Worm (Caenorhabditis elegans) whole organism, young adult: Measurements from ENCODE around the gene swt-5.
A peak's percentile ranks its signal among the peaks of the same experiment; 100 is the strongest.

Experiments
- B0019.2 ChIP-seq: fragments of 200-800 bp; sonication (Bioruptor generic); conservative IDR thresholded peaks from 2 replicates; pipeline ENCODE4 v1.3.6; 2022; ENCODE audit warnings: missing genetic modification reagents, missing genetic modification characterization, missing compliant biosample characterization
- B0035.1 ChIP-seq: sonication (generic microtip); optimal IDR thresholded peaks from 2 replicates; lab custom pipeline; 2016; ENCODE audit warnings: missing genetic modification characterization, mild to moderate bottlenecking, missing compliant biosample characterization, missing genotype, missing genetic modification reagents
- B0261.1 ChIP-seq: sonication (generic microtip); optimal IDR thresholded peaks from 2 replicates; lab custom pipeline; 2016; ENCODE audit warnings: mild to moderate bottlenecking, missing genetic modification characterization, moderate library complexity, missing compliant biosample characterization
- F33H1.4 ChIP-seq: fragments of 200-800 bp; sonication (Bioruptor generic); IDR thresholded peaks from 2 replicates; pipeline ENCODE4 v1.3.6; 2022; ENCODE audit warnings: missing genetic modification reagents, missing genetic modification characterization, missing compliant biosample characterization
- F55B11.4 ChIP-seq: sonication (generic microtip); optimal IDR thresholded peaks from 2 replicates; lab custom pipeline; 2016; ENCODE audit warnings: missing compliant biosample characterization, missing genetic modification characterization, borderline replicate concordance; ENCODE audit not compliant: insufficient read depth
- T07F8.4 ChIP-seq: sonication (generic microtip); optimal IDR thresholded peaks from 2 replicates; lab custom pipeline; 2016; ENCODE audit warnings: mild to moderate bottlenecking, missing genetic modification characterization, moderate library complexity, missing compliant biosample characterization
- Y53F4B.3 ChIP-seq: fragments of 200-800 bp; sonication (Bioruptor generic); IDR thresholded peaks from 2 replicates; pipeline ENCODE4 v1.3.6; 2022; ENCODE audit warnings: missing genetic modification reagents, missing genetic modification characterization, missing compliant biosample characterization
- Y95B8A.8 ChIP-seq: fragments of 200-800 bp; sonication (Bioruptor generic); IDR thresholded peaks from 2 replicates; pipeline ENCODE4 v1.3.6; 2022; ENCODE audit warnings: missing genetic modification reagents, missing genetic modification characterization, missing compliant biosample characterization
- ZK185.1 ChIP-seq: sonication (generic microtip); optimal IDR thresholded peaks from 2 replicates; lab custom pipeline; 2016; ENCODE audit warnings: mild to moderate bottlenecking, missing genetic modification characterization, missing compliant biosample characterization; ENCODE audit not compliant: poor library complexity, severe bottlenecking
- akir-1 ChIP-seq: fragments of 200-800 bp; sonication (Bioruptor generic); optimal IDR thresholded peaks from 2 replicates; lab custom pipeline; 2018; ENCODE audit warnings: mild to moderate bottlenecking, missing genetic modification characterization, moderate library complexity, missing compliant biosample characterization
- ama-1 ChIP-seq, 3 experiments: fragments of 150-350 bp in 1 of 3; sonication (generic microtip) in 2 of 3; optimal IDR thresholded peaks; 2 replicates each; lab custom pipeline; 2014 to 2018; ENCODE audit warnings: missing biosample characterization in 2 of 3, missing genetic modification characterization in 2 of 3, missing genetic modification reagents in 2 of 3
- aptf-2 ChIP-seq: fragments of 200-800 bp; sonication (Bioruptor generic); conservative IDR thresholded peaks from 2 replicates; pipeline ENCODE4 v1.3.6; 2022; ENCODE audit warnings: missing genetic modification reagents, missing genetic modification characterization, missing compliant biosample characterization
- aptf-3 ChIP-seq: fragments of 200-800 bp; sonication (Bioruptor generic); IDR thresholded peaks from 2 replicates; pipeline ENCODE4 v1.3.6; 2022; ENCODE audit warnings: missing genetic modification characterization, missing compliant biosample characterization
- athp-1 ChIP-seq: sonication (generic microtip); optimal IDR thresholded peaks from 2 replicates; lab custom pipeline; 2017; ENCODE audit warnings: mild to moderate bottlenecking, missing genetic modification characterization, missing compliant biosample characterization
- attf-3 ChIP-seq: fragments of 200-800 bp; sonication (Bioruptor generic); conservative IDR thresholded peaks from 2 replicates; pipeline ENCODE4 v1.3.6; 2022; ENCODE audit warnings: missing genetic modification reagents, missing genetic modification characterization, missing compliant biosample characterization
- attf-6 ChIP-seq: fragments of 200-800 bp; sonication (Bioruptor generic); IDR thresholded peaks from 2 replicates; pipeline ENCODE4 v1.3.6; 2022; ENCODE audit warnings: missing genetic modification reagents, missing genetic modification characterization, missing compliant biosample characterization
- ccch-3 ChIP-seq: fragments of 200-800 bp; sonication (Bioruptor generic); optimal IDR thresholded peaks from 2 replicates; lab custom pipeline; 2018; ENCODE audit warnings: mild to moderate bottlenecking, missing genetic modification characterization, missing compliant biosample characterization
- ceh-79 ChIP-seq: sonication (generic microtip); optimal IDR thresholded peaks from 2 replicates; lab custom pipeline; 2017; ENCODE audit warnings: mild to moderate bottlenecking, missing genetic modification characterization, missing compliant biosample characterization
- ceh-91 ChIP-seq: fragments of 200-800 bp; sonication (Bioruptor generic); IDR thresholded peaks from 2 replicates; pipeline ENCODE4 v1.3.6; 2022; ENCODE audit warnings: missing genetic modification reagents, missing genetic modification characterization, missing compliant biosample characterization
- chd-7 ChIP-seq: sonication (generic microtip); optimal IDR thresholded peaks from 2 replicates; lab custom pipeline; 2016; ENCODE audit warnings: mild to moderate bottlenecking, missing genetic modification characterization, moderate library complexity, missing compliant biosample characterization
- dox-1 ChIP-seq: fragments of 200-800 bp; sonication (Bioruptor generic); IDR thresholded peaks from 2 replicates; pipeline ENCODE4 v1.3.6; 2022; ENCODE audit warnings: missing genetic modification reagents, missing genetic modification characterization, missing compliant biosample characterization
- dpff-1 ChIP-seq: sonication (generic microtip); optimal IDR thresholded peaks from 2 replicates; lab custom pipeline; 2017; ENCODE audit warnings: mild to moderate bottlenecking, missing genetic modification characterization, missing compliant biosample characterization
- dpl-1 ChIP-seq: fragments of 150-350 bp; optimal IDR thresholded peaks from 2 replicates; lab custom pipeline; 2014; ENCODE audit warnings: missing biosample characterization, missing genetic modification reagents, missing genetic modification characterization
- efl-1 ChIP-seq: fragments of 150-350 bp; optimal IDR thresholded peaks from 2 replicates; lab custom pipeline; 2014; ENCODE audit warnings: missing biosample characterization, missing genetic modification reagents, missing genetic modification characterization
- egrh-3 ChIP-seq: fragments of 200-800 bp; sonication (Bioruptor generic); IDR thresholded peaks from 2 replicates; pipeline ENCODE4 v1.3.6; 2022; ENCODE audit warnings: missing genetic modification reagents, missing genetic modification characterization, missing compliant biosample characterization
- hmg-1.2 ChIP-seq: fragments of 200-800 bp; sonication (Bioruptor generic); IDR thresholded peaks from 2 replicates; pipeline ENCODE4 v1.3.6; 2022; ENCODE audit warnings: missing genetic modification reagents, missing genetic modification characterization, missing compliant biosample characterization
- hrde-1 ChIP-seq: sonication (generic microtip); optimal IDR thresholded peaks from 2 replicates; lab custom pipeline; 2016; ENCODE audit warnings: missing genetic modification characterization, mild to moderate bottlenecking, missing compliant biosample characterization, moderate library complexity, missing genotype, missing genetic modification reagents, borderline replicate concordance
- let-526 ChIP-seq: fragments of 200-800 bp; sonication (Bioruptor generic); IDR thresholded peaks from 2 replicates; pipeline ENCODE4 v1.3.6; 2022; ENCODE audit warnings: missing genetic modification reagents, missing genetic modification characterization, missing compliant biosample characterization
- let-607 ChIP-seq, 2 experiments: fragments of 200-800 bp in 1 of 2; sonication (Bioruptor generic) in 1 of 2; sonication (generic microtip) in 1 of 2; optimal IDR thresholded peaks; 2 replicates each; lab custom pipeline; 2016 to 2018; ENCODE audit warnings: mild to moderate bottlenecking in 2 of 2, missing compliant biosample characterization in 2 of 2, missing genetic modification characterization in 2 of 2, moderate library complexity in 2 of 2, missing genotype in 1 of 2
- lsl-1 ChIP-seq: fragments of 200-800 bp; sonication (Bioruptor generic); optimal IDR thresholded peaks from 2 replicates; lab custom pipeline; 2018; ENCODE audit warnings: mild to moderate bottlenecking, missing genetic modification characterization, moderate library complexity, missing compliant biosample characterization
- madf-10 ChIP-seq: sonication (generic microtip); optimal IDR thresholded peaks from 2 replicates; lab custom pipeline; 2016; ENCODE audit warnings: mild to moderate bottlenecking, missing genetic modification characterization, missing compliant biosample characterization
- madf-8 ChIP-seq: fragments of 200-800 bp; sonication (Bioruptor generic); conservative IDR thresholded peaks from 2 replicates; pipeline ENCODE4 v1.3.6; 2022; ENCODE audit warnings: missing genetic modification reagents, missing genetic modification characterization, missing compliant biosample characterization
- mcd-1 ChIP-seq: fragments of 200-800 bp; sonication (Bioruptor generic); IDR thresholded peaks from 2 replicates; pipeline ENCODE4 v1.3.6; 2022; ENCODE audit warnings: missing genetic modification reagents, missing genetic modification characterization, missing compliant biosample characterization
- nhr-179 ChIP-seq: sonication (generic microtip); optimal IDR thresholded peaks from 2 replicates; lab custom pipeline; 2016; ENCODE audit warnings: mild to moderate bottlenecking, missing genetic modification characterization, missing compliant biosample characterization
- nhr-90 ChIP-seq: sonication (generic microtip); optimal IDR thresholded peaks from 2 replicates; lab custom pipeline; 2016; ENCODE audit warnings: missing genotype, mild to moderate bottlenecking, missing genetic modification characterization, missing compliant biosample characterization
- pbrm-1 ChIP-seq: fragments of 200-800 bp; sonication (Bioruptor generic); IDR thresholded peaks from 2 replicates; pipeline ENCODE4 v1.3.6; 2022; ENCODE audit warnings: missing genetic modification reagents, missing genetic modification characterization, missing compliant biosample characterization
- rec-8 ChIP-seq, 2 experiments: sonication (generic microtip); optimal IDR thresholded peaks; 2 replicates each; lab custom pipeline; 2016; ENCODE audit warnings: mild to moderate bottlenecking in 2 of 2, missing genetic modification characterization in 2 of 2, missing genetic modification reagents in 2 of 2, missing genotype in 2 of 2, missing biosample characterization in 1 of 2, missing compliant biosample characterization in 1 of 2, moderate library complexity in 1 of 2
- rpc-1 ChIP-seq, 2 experiments: fragments of 150-350 bp in 1 of 2; sonication (generic microtip) in 1 of 2; optimal IDR thresholded peaks; 2 replicates each; lab custom pipeline; 2014 to 2018; ENCODE audit warnings: missing biosample characterization in 1 of 2, missing genetic modification characterization in 1 of 2, missing genetic modification reagents in 1 of 2, missing genotype in 1 of 2
- snpc-3.4 ChIP-seq: sonication (generic microtip); optimal IDR thresholded peaks from 2 replicates; lab custom pipeline; 2017; ENCODE audit warnings: missing genetic modification characterization, mild to moderate bottlenecking, missing compliant biosample characterization, antibody characterized with exemption, moderate library complexity, missing genotype, missing genetic modification reagents
- sptf-2 ChIP-seq: fragments of 200-800 bp; sonication (Bioruptor generic); optimal IDR thresholded peaks from 2 replicates; lab custom pipeline; 2018; ENCODE audit warnings: mild to moderate bottlenecking, missing genetic modification characterization, missing compliant biosample characterization
- tbx-9 ChIP-seq: sonication (generic microtip); optimal IDR thresholded peaks from 2 replicates; lab custom pipeline; 2016; ENCODE audit warnings: borderline replicate concordance, missing genetic modification characterization, inconsistent platforms, missing compliant biosample characterization
- zfh-2 ChIP-seq: fragments of 200-800 bp; sonication (Bioruptor generic); conservative IDR thresholded peaks from 2 replicates; pipeline ENCODE4 v1.3.6; 2022; ENCODE audit warnings: missing genetic modification reagents, missing genetic modification characterization, missing compliant biosample characterization
- ztf-18 ChIP-seq: sonication (generic microtip); optimal IDR thresholded peaks from 2 replicates; lab custom pipeline; 2016; ENCODE audit warnings: missing genotype, mild to moderate bottlenecking, missing genetic modification characterization, missing compliant biosample characterization
- ztf-22 ChIP-seq: fragments of 200-800 bp; sonication (Bioruptor generic); optimal IDR thresholded peaks from 2 replicates; lab custom pipeline; 2018; ENCODE audit warnings: mild to moderate bottlenecking, missing genetic modification characterization, moderate library complexity, missing compliant biosample characterization
- ztf-28 ChIP-seq: fragments of 200-800 bp; sonication (Bioruptor generic); IDR thresholded peaks from 2 replicates; pipeline ENCODE4 v1.3.6; 2022; ENCODE audit warnings: missing genetic modification reagents, missing genetic modification characterization, missing compliant biosample characterization
- ztf-3 ChIP-seq: fragments of 200-800 bp; sonication (Bioruptor generic); optimal IDR thresholded peaks from 2 replicates; lab custom pipeline; 2018; ENCODE audit warnings: mild to moderate bottlenecking, missing genetic modification characterization, missing compliant biosample characterization
- ztf-6 ChIP-seq: fragments of 200-800 bp; sonication (Bioruptor generic); IDR thresholded peaks from 2 replicates; pipeline ENCODE4 v1.3.6; 2022; ENCODE audit warnings: missing genetic modification reagents, missing genetic modification characterization, missing compliant biosample characterization

swt-5 gene

DNA sequence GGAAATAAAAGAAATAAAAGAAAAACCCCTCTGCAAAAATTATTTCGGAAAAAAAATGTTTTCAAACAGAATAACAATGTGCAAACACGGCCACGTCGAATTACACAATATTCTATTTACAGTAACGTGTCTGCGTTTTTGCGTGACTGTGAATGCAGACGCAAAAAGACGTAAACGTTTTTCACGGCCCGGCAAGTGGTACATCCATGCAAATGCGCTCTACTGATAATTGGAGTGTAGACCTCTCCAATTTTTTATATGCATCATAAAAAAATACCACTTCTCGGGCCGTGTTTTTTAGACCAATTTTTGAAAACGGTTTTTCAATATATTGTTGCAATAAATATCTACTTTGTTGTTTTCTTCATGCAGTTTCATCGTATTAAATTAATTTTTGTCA is 48.3 kb downstream of the swt-5 start, which contains the start of gene nstp-10 (continued):
- TF ChIP-seq F33H1.4 (GFP tag; lab: Robert Waterston, UW), result peak; percentile 74
- no peak for TF ChIP-seq ztf-22
- TF ChIP-seq sptf-2, result peak; percentile 50
- TF ChIP-seq ceh-91 (GFP tag; lab: Robert Waterston, UW), result peak; percentile 96
- TF ChIP-seq hrde-1, result peak; percentile 26
- TF ChIP-seq efl-1, result peak; percentile 88
- TF ChIP-seq ztf-18 (tag; lab: Kevin White, UChicago), result peak; percentile 85
- peak; percentile 83 for TF ChIP-seq Y53F4B.3 (GFP tag; lab: Robert Waterston, UW)
- TF ChIP-seq B0261.1 (tag; lab: Kevin White, UChicago), result no peak
- TF ChIP-seq Y95B8A.8, result peak; percentile 91
- TF ChIP-seq hmg-1.2, result peak; percentile 69
- TF ChIP-seq let-607 (tag; optimal IDR thresholded peaks at IDR 0.05; lab: Kevin White, UChicago), result no peak
- no peak for TF ChIP-seq T07F8.4 (tag; lab: Kevin White, UChicago)
- peak; percentile 95 for TF ChIP-seq mcd-1
- TF ChIP-seq madf-8 (GFP tag; lab: Robert Waterston, UW), result peak; percentile 91
- TF ChIP-seq attf-3 (GFP tag; lab: Robert Waterston, UW), result 0 out of 2 replicates have a peak, but pooled peaks have one; percentile 43
- TF ChIP-seq dpff-1 (tag; lab: Kevin White, UChicago), result no peak
- TF ChIP-seq dpl-1 (GFP tag; lab: Kevin White, UChicago), result peak; percentile 79
- TF ChIP-seq egrh-3, result no peak
- TF ChIP-seq ZK185.1 (tag; lab: Kevin White, UChicago), result peak; percentile 49
- no peak for TF ChIP-seq zfh-2
- TF ChIP-seq rec-8 (tag; optimal IDR thresholded peaks at IDR 0.05; lab: Kevin White, UChicago), result peak in 1 of 2 experiments; percentile 51
- peak; percentile 88 for TF ChIP-seq athp-1 (tag; lab: Kevin White, UChicago)
- peak; percentile 77; the same call in 1 of the 2 replicates for TF ChIP-seq ztf-28 (GFP tag; lab: Robert Waterston, UW)
- peak; percentile 97 for TF ChIP-seq dox-1 (GFP tag; lab: Robert Waterston, UW)
- no peak for TF ChIP-seq aptf-3 (GFP tag; lab: Robert Waterston, UW)
- no peak for TF ChIP-seq nhr-179 (tag; lab: Kevin White, UChicago)
- TF ChIP-seq ztf-3 (GFP tag; lab: Kevin White, UChicago), result no peak
- no peak for TF ChIP-seq let-526
- peak; percentile 88 for TF ChIP-seq snpc-3.4 (tag; lab: Kevin White, UChicago)
- TF ChIP-seq chd-7 (tag; lab: Kevin White, UChicago), result no peak
- peak; percentile 98 for TF ChIP-seq B0019.2 (GFP tag; lab: Robert Waterston, UW)
- no peak for TF ChIP-seq rpc-1 (optimal IDR thresholded peaks at IDR 0.05; lab: Kevin White, UChicago)
- no peak for TF ChIP-seq rpc-1 (tag; optimal IDR thresholded peaks at IDR 0.05; lab: Kevin White, UChicago)
- no peak for TF ChIP-seq ama-1 (optimal IDR thresholded peaks at IDR 0.05; lab: Kevin White, UChicago)
- no peak for TF ChIP-seq ama-1 (GFP tag; optimal IDR thresholded peaks at IDR 0.05; lab: Kevin White, UChicago)
- TF ChIP-seq ztf-6 (GFP tag; lab: Robert Waterston, UW), result no peak
- peak; percentile 98 for TF ChIP-seq lsl-1 (GFP tag; lab: Kevin White, UChicago)
- TF ChIP-seq akir-1 (GFP tag; lab: Kevin White, UChicago), result no peak
- TF ChIP-seq ccch-3 (GFP tag; lab: Kevin White, UChicago), result no peak
- no peak for TF ChIP-seq ceh-79 (tag; lab: Kevin White, UChicago)
- no peak for TF ChIP-seq F55B11.4 (tag; lab: Kevin White, UChicago)
- TF ChIP-seq madf-10 (tag; lab: Kevin White, UChicago), result no peak
- TF ChIP-seq aptf-2 (GFP tag; lab: Robert Waterston, UW), result 0 out of 2 replicates have a peak, but pooled peaks have one; percentile 39
- peak; percentile 61 for TF ChIP-seq attf-6 (GFP tag; lab: Robert Waterston, UW)
- no peak for TF ChIP-seq nhr-90 (tag; lab: Kevin White, UChicago)
- no peak for TF ChIP-seq B0035.1 (tag; lab: Kevin White, UChicago)
- TF ChIP-seq tbx-9 (tag; lab: Kevin White, UChicago), result no peak
- peak; percentile 94 for TF ChIP-seq pbrm-1
